Fruit fly (Drosophila melanogaster): ENCODE measurements around the gene Ir68a.

Ir68a gene

DNA sequence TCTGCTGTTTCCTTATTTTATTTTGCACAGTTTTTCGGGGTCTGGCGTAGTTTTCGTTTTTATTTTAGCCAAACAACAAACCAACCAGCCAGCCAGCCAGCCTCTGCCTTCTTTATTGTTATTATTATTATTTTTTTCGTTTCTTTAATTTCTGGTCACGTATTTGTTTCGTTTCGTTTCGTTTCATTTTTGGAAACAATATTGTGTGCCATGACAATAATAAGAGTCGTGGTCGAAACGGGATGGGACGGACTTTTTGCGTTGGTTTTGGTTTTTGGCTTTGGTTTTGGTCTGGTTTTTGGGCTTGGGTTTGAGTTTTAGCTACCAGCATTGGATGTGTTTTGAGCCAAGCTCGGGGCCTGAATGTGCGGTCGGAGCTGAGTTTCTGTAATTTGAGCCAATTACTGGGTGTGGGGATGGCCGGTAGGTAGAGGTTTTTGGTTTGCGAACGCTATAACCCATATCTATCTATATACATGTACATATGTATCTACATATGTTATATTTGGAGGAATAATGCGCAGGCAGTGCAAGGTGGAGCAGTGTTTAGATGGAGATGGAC is 44.6 kb upstream of the Ir68a start (continued):
- TF ChIP-seq HHEX (GFP tag; optimal IDR thresholded peaks at IDR 0.05) (peak; percentile 19), CG13894 (tag; optimal IDR thresholded peaks at IDR 0.05) (peak; percentile 62), crol (GFP tag; IDR thresholded peaks at IDR 0.05) (0 out of 2 replicates have a peak, but pooled peaks have one; percentile 4), lab (GFP tag; optimal IDR thresholded peaks at IDR 0.05) (peak; percentile 33), sens (GFP tag) (peak; percentile 16), gem (tag; optimal IDR thresholded peaks at IDR 0.05) (no peak), CG15011 (GFP tag; optimal IDR thresholded peaks at IDR 0.05) (peak; percentile 24), Hmr (GFP tag; optimal IDR thresholded peaks at IDR 0.05) (peak; percentile 43), CG10543 (GFP tag; optimal IDR thresholded peaks at IDR 0.05) (peak; percentile 43), run (tag; optimal IDR thresholded peaks at IDR 0.05) (no peak), CG14014 (GFP tag; IDR thresholded peaks at IDR 0.05) (peak; percentile 24; the same call in 1 of the 2 replicates), CG7987 (GFP tag; optimal IDR thresholded peaks at IDR 0.05) (peak; percentile 18), Meics (GFP tag; optimal IDR thresholded peaks at IDR 0.05) (peak; percentile 2), dan (GFP tag; IDR thresholded peaks at IDR 0.05) (no peak), wdn (GFP tag; IDR thresholded peaks at IDR 0.05) (0 out of 2 replicates have a peak, but pooled peaks have one; percentile 20), Rfx (GFP tag; IDR thresholded peaks at IDR 0.05) (0 out of 2 replicates have a peak, but pooled peaks have one; percentile 10), CG34376 (GFP tag; optimal IDR thresholded peaks at IDR 0.05) (no peak), her (GFP tag; optimal IDR thresholded peaks at IDR 0.05) (peak; percentile 6), CG6689 (GFP tag; IDR thresholded peaks at IDR 0.05) (peak; percentile 27; the same call in 1 of the 2 replicates), CG2120 (GFP tag; optimal IDR thresholded peaks at IDR 0.05) (peak; percentile 2), pan (optimal IDR thresholded peaks at IDR 0.05) (no peak), pan (GFP tag; optimal IDR thresholded peaks at IDR 0.05 in 1 of 2, IDR thresholded peaks at IDR 0.05 in 1 of 2) (peak in 1 of 2 experiments; percentile 12), chinmo (GFP tag; IDR thresholded peaks at IDR 0.05; ENCODE audit: partially characterized antibody) (0 out of 4 replicates have a peak, but pooled peaks have one; percentile 27), rib (GFP tag; IDR thresholded peaks at IDR 0.05) (0 out of 2 replicates have a peak, but pooled peaks have one; percentile 40), CG12769 (tag; optimal IDR thresholded peaks at IDR 0.05) (peak; percentile 9), Stat92E (GFP tag; optimal IDR thresholded peaks at IDR 0.05) (no peak), p53 (GFP tag; optimal IDR thresholded peaks at IDR 0.05) (no peak), pfk (GFP tag; optimal IDR thresholded peaks at IDR 0.05) (peak; percentile 87), scrt (GFP tag; optimal IDR thresholded peaks at IDR 0.05) (peak; percentile 6), CG14710 (tag; optimal IDR thresholded peaks at IDR 0.05) (no peak), CG6175 (GFP tag; IDR thresholded peaks at IDR 0.05) (peak; percentile 79; the same call in 2 of the 3 replicates), schlank (tag; optimal IDR thresholded peaks at IDR 0.05) (peak; percentile 20), D19B (GFP tag; optimal IDR thresholded peaks at IDR 0.05) (peak; percentile 2), CG7928 (GFP tag; optimal IDR thresholded peaks at IDR 0.05) (peak; percentile 3), sens-2 (GFP tag; IDR thresholded peaks at IDR 0.05) (no peak), dysf (GFP tag; IDR thresholded peaks at IDR 0.05) (0 out of 3 replicates have a peak, but pooled peaks have one; percentile 7), Dbx (GFP tag; IDR thresholded peaks at IDR 0.05) (0 out of 3 replicates have a peak, but pooled peaks have one; percentile 9), CG33557 (GFP tag; optimal IDR thresholded peaks at IDR 0.05) (no peak), CG10366 (GFP tag; IDR thresholded peaks at IDR 0.05) (no peak), CG7963 (GFP tag; IDR thresholded peaks at IDR 0.05; ENCODE audit: partially characterized antibody) (no peak), Med (GFP tag) (peak; percentile 62), CG10654 (GFP tag; optimal IDR thresholded peaks at IDR 0.05) (no peak), CG2678 (tag; optimal IDR thresholded peaks at IDR 0.05) (peak; percentile 7), CG10147 (GFP tag; optimal IDR thresholded peaks at IDR 0.05) (peak; percentile 8), CG11504 (tag; optimal IDR thresholded peaks at IDR 0.05) (peak; percentile 11)

Data from whole organism, embryonic.